Worm (Caenorhabditis elegans) whole organism, L1 larva: ENCODE results near the gene F08G2.4.

Source experiments
- F16B12.6 ChIP-seq: fragments of 150-350 bp; optimal IDR thresholded peaks from 2 replicates; lab custom pipeline; 2014; ENCODE audit warnings: missing biosample characterization, missing genetic modification characterization
- ama-1 ChIP-seq: fragments of 150-350 bp; optimal IDR thresholded peaks from 2 replicates; lab custom pipeline; 2014
- blmp-1 ChIP-seq: fragments of 150-350 bp; optimal IDR thresholded peaks from 2 replicates; lab custom pipeline; 2014; ENCODE audit warnings: missing biosample characterization, missing genetic modification characterization
- ceh-63 ChIP-seq: fragments of 200-800 bp; sonication (Bioruptor generic); optimal IDR thresholded peaks from 2 replicates; lab custom pipeline; 2018; ENCODE audit warnings: mild to moderate bottlenecking, missing genetic modification characterization, missing compliant biosample characterization
- dpl-1 ChIP-seq, 3 experiments: fragments of 150-350 bp in 2 of 3; sonication (generic microtip) in 1 of 3; optimal IDR thresholded peaks; 2 replicates each; lab custom pipeline; 2014 to 2017; ENCODE audit warnings: missing biosample characterization in 3 of 3, missing genetic modification characterization in 3 of 3, missing genetic modification reagents in 3 of 3
- dsc-1 ChIP-seq: sonication (generic microtip); optimal IDR thresholded peaks from 2 replicates; lab custom pipeline; 2016; ENCODE audit warnings: mild to moderate bottlenecking, missing genetic modification characterization, missing compliant biosample characterization
- efl-1 ChIP-seq, 4 experiments: fragments of 150-350 bp; optimal IDR thresholded peaks in 3 of 4; peaks in 1 of 4; 1 replicate in 1 of 4; 2 replicates in 3 of 4; lab custom pipeline; 2014; ENCODE audit warnings: missing biosample characterization in 2 of 4, missing genetic modification characterization in 2 of 4, missing genetic modification reagents in 2 of 4
- egl-27 ChIP-seq, 2 experiments: fragments of 150-350 bp in 1 of 2; sonication (generic microtip); optimal IDR thresholded peaks; 3 replicates each; lab custom pipeline; 2017 to 2018; ENCODE audit warnings: missing biosample characterization in 2 of 2, missing genetic modification characterization in 2 of 2, missing genetic modification reagents in 2 of 2
- elt-2 ChIP-seq: sonication (generic microtip); optimal IDR thresholded peaks from 2 replicates; lab custom pipeline; 2016; ENCODE audit warnings: missing genetic modification characterization, mild to moderate bottlenecking, inconsistent platforms, missing compliant biosample characterization, missing genetic modification reagents
- elt-3 ChIP-seq, 6 experiments: fragments of 150-350 bp in 1 of 6; sonication (generic microtip); optimal IDR thresholded peaks; 2 replicates each; lab custom pipeline; 2017 to 2018; ENCODE audit warnings: missing biosample characterization in 6 of 6, missing genetic modification characterization in 6 of 6, inconsistent platforms in 1 of 6
- fkh-10 ChIP-seq: sonication (generic microtip); optimal IDR thresholded peaks from 2 replicates; lab custom pipeline; 2017; ENCODE audit warnings: missing biosample characterization, missing genetic modification reagents, missing genetic modification characterization
- fkh-4 ChIP-seq: sonication (generic microtip); optimal IDR thresholded peaks from 2 replicates; lab custom pipeline; 2016; ENCODE audit warnings: missing compliant biosample characterization, missing genetic modification characterization, borderline replicate concordance
- fos-1 ChIP-seq: fragments of 150-350 bp; optimal IDR thresholded peaks from 2 replicates; lab custom pipeline; 2014; ENCODE audit warnings: missing biosample characterization, missing genetic modification characterization
- hlh-4 ChIP-seq: sonication (generic microtip); optimal IDR thresholded peaks from 2 replicates; lab custom pipeline; 2016; ENCODE audit warnings: mild to moderate bottlenecking, missing genetic modification characterization, missing compliant biosample characterization
- lin-14 ChIP-seq: fragments of 200-800 bp; sonication (Bioruptor generic); optimal IDR thresholded peaks from 2 replicates; lab custom pipeline; 2018; ENCODE audit warnings: mild to moderate bottlenecking, missing genetic modification characterization, moderate library complexity, missing compliant biosample characterization
- lin-35 ChIP-seq, 2 experiments: fragments of 150-350 bp; optimal IDR thresholded peaks; 2 replicates each; lab custom pipeline; 2014; ENCODE audit warnings: missing biosample characterization in 2 of 2, missing genetic modification characterization in 2 of 2, missing genetic modification reagents in 2 of 2
- lsy-2 ChIP-seq, 2 experiments: fragments of 150-350 bp; optimal IDR thresholded peaks; 2 replicates each; lab custom pipeline; 2014; ENCODE audit warnings: missing biosample characterization in 2 of 2, missing genetic modification characterization in 2 of 2
- mab-9 ChIP-seq: fragments of 200-800 bp; sonication (Bioruptor generic); IDR thresholded peaks from 2 replicates; pipeline ENCODE4 v1.3.6; 2022; ENCODE audit warnings: missing genetic modification reagents, missing genetic modification characterization, missing compliant biosample characterization
- nhr-19 ChIP-seq: fragments of 200-800 bp; sonication (Bioruptor generic); conservative IDR thresholded peaks from 2 replicates; pipeline ENCODE4 v1.3.6; 2022; ENCODE audit warnings: missing genetic modification characterization, missing compliant biosample characterization
- nhr-20 ChIP-seq: sonication (generic microtip); optimal IDR thresholded peaks from 2 replicates; lab custom pipeline; 2016; ENCODE audit warnings: mild to moderate bottlenecking, missing genetic modification characterization, missing compliant biosample characterization
- nhr-47 ChIP-seq: sonication (generic microtip); optimal IDR thresholded peaks from 2 replicates; lab custom pipeline; 2016; ENCODE audit warnings: mild to moderate bottlenecking, missing genetic modification characterization, moderate library complexity, missing compliant biosample characterization
- nhr-71 ChIP-seq: sonication (generic microtip); optimal IDR thresholded peaks from 2 replicates; lab custom pipeline; 2016; ENCODE audit warnings: mild to moderate bottlenecking, missing genetic modification characterization, moderate library complexity, missing compliant biosample characterization
- nhr-77 ChIP-seq: fragments of 150-350 bp; optimal IDR thresholded peaks from 2 replicates; lab custom pipeline; 2014; ENCODE audit warnings: missing biosample characterization, missing genetic modification characterization
- nhr-85 ChIP-seq: sonication (generic microtip); peaks from one replicate; lab custom pipeline; 2016; ENCODE audit warnings: missing genetic modification characterization, inconsistent platforms, missing compliant biosample characterization
- nhr-90 ChIP-seq: sonication (generic microtip); optimal IDR thresholded peaks from 2 replicates; lab custom pipeline; 2016; ENCODE audit warnings: mild to moderate bottlenecking, missing genetic modification characterization, missing compliant biosample characterization; ENCODE audit not compliant: poor library complexity
- snpc-4 ChIP-seq: fragments of 150-350 bp; optimal IDR thresholded peaks from 2 replicates; lab custom pipeline; 2014; ENCODE audit warnings: missing biosample characterization, missing genetic modification characterization
- snu-23 ChIP-seq: sonication (generic microtip); optimal IDR thresholded peaks from 2 replicates; lab custom pipeline; 2016; ENCODE audit warnings: missing genetic modification characterization, missing compliant biosample characterization
- sptf-1 ChIP-seq: fragments of 150-350 bp; optimal IDR thresholded peaks from 2 replicates; lab custom pipeline; 2014; ENCODE audit warnings: missing biosample characterization, missing genetic modification characterization
- unc-98 ChIP-seq: fragments of 200-800 bp; sonication (Bioruptor generic); IDR thresholded peaks from 2 replicates; pipeline ENCODE4 v1.3.6; 2022; ENCODE audit warnings: missing genetic modification characterization, missing compliant biosample characterization
- zag-1 ChIP-seq: fragments of 150-350 bp; optimal IDR thresholded peaks from 2 replicates; lab custom pipeline; 2014; ENCODE audit warnings: missing biosample characterization, missing genetic modification characterization

F08G2.4 gene

ce11 chrII:13839454-13839853, 9.1 kb downstream of the F08G2.4 start:
- TF ChIP-seq fkh-4 = peak; percentile 42
- TF ChIP-seq egl-27 (tag; optimal IDR thresholded peaks at IDR 0.05; lab: Kevin White, UChicago) = no peak
- peak; percentile 89 for TF ChIP-seq dsc-1 (tag; lab: Kevin White, UChicago)

- no peak for TF ChIP-seq lin-14
- no peak for TF ChIP-seq fkh-10
- TF ChIP-seq snpc-4 (tag; lab: Kevin White, UChicago) = no peak
- no peak for TF ChIP-seq zag-1
- TF ChIP-seq, all 84 proteins: peak for 0
Observed at ce11 chrII:13841106-13841854, 10.9 kb downstream of the F08G2.4 start, which contains the start of gene F08G2.7. TSS of gene F08G2.7 (minus strand) at chrII:13841156.

- no peak for TF ChIP-seq ceh-63 (GFP tag; lab: Kevin White, UChicago)
- TF ChIP-seq F16B12.6 (tag; lab: Kevin White, UChicago) = no peak
- peak; percentile 31 for TF ChIP-seq blmp-1 (tag; lab: Kevin White, UChicago)
- TF ChIP-seq fos-1 (tag; lab: Kevin White, UChicago) = no peak
- TF ChIP-seq sptf-1 = no peak
- no peak for TF ChIP-seq efl-1 (optimal IDR thresholded peaks at IDR 0.05; lab: Kevin White, UChicago)
- TF ChIP-seq efl-1 (GFP tag; optimal IDR thresholded peaks at IDR 0.05 in 1 of 2; lab: Kevin White, UChicago) = peak in 1 of 2 experiments; percentile 39
Observed at ce11 chrII:13842340-13842739, 11.9 kb downstream of the F08G2.4 start.

ce11 chrII:13846018-13846417, 15.6 kb downstream of the F08G2.4 start:
- no peak for TF ChIP-seq nhr-77 (tag; lab: Kevin White, UChicago)

ce11 chrII:13847366-13847765, 17.0 kb downstream of the F08G2.4 start:
- no peak for TF ChIP-seq unc-98 (GFP tag; lab: Robert Waterston, UW)
- peak in 1 of 2 experiments; percentile 14 for TF ChIP-seq lin-35 (GFP tag; optimal IDR thresholded peaks at IDR 0.05; lab: Kevin White, UChicago)
- TF ChIP-seq snu-23 (GFP tag; lab: Kevin White, UChicago) = peak; percentile 11
- TF ChIP-seq dpl-1 (GFP tag; optimal IDR thresholded peaks at IDR 0.05; lab: Kevin White, UChicago) = peak in 1 of 3 experiments; percentile 35
- TF ChIP-seq nhr-85 (tag; lab: Kevin White, UChicago) = peak; percentile 54
- TF ChIP-seq efl-1 (optimal IDR thresholded peaks at IDR 0.05; lab: Kevin White, UChicago) = peak; percentile 17 to 32
- no peak for TF ChIP-seq efl-1 (GFP tag; optimal IDR thresholded peaks at IDR 0.05 in 1 of 2; lab: Kevin White, UChicago)
- TF ChIP-seq lsy-2 (tag; optimal IDR thresholded peaks at IDR 0.05; lab: Kevin White, UChicago) = peak in 1 of 2 experiments; percentile 4
- no peak for TF ChIP-seq hlh-4 (tag; lab: Kevin White, UChicago)
- TF ChIP-seq mab-9 (GFP tag; lab: Robert Waterston, UW) = no peak
- TF ChIP-seq ama-1 (lab: Kevin White, UChicago) = no peak
- peak; percentile 2 for TF ChIP-seq blmp-1 (tag; lab: Kevin White, UChicago)
- TF ChIP-seq, all 84 proteins: peak for 7

ce11 chrII:13852004-13852403, 21.6 kb downstream of the F08G2.4 start, which contains the start of gene F08G2.8:
TSS of gene F08G2.8 (plus strand) at chrII:13852304.
- TF ChIP-seq nhr-85 (tag; lab: Kevin White, UChicago) (peak; percentile 48), ceh-63 (GFP tag; lab: Kevin White, UChicago) (no peak)

- TF ChIP-seq nhr-90 (tag; lab: Kevin White, UChicago) (peak; percentile 60), nhr-47 (peak; percentile 49), nhr-19 (GFP tag; lab: Robert Waterston, UW) (peak; percentile 10; the same call in 1 of the 2 replicates), nhr-20 (peak; percentile 35), elt-3 (tag; optimal IDR thresholded peaks at IDR 0.05; lab: Kevin White, UChicago) (peak in 1 of 6 experiments; percentile 6), nhr-71 (tag; lab: Kevin White, UChicago) (peak; percentile 38), elt-2 (peak; percentile 62), snpc-4 (tag; lab: Kevin White, UChicago) (peak; percentile 73)
Observed at ce11 chrII:13852532-13853199, 22.3 kb downstream of the F08G2.4 start.
